Fruit fly (Drosophila melanogaster) whole organism, wandering third instar larva: Measurements from ENCODE around the gene HHEX.

Experiments
- Abd-B ChIP-seq: fragments of >200 bp; optimal IDR thresholded peaks from 2 replicates; lab custom pipeline; 2017; ENCODE audit warnings: missing biosample characterization, missing genetic modification characterization
- CG9705 ChIP-seq: fragments of 200-800 bp; sonication (Bioruptor generic); optimal IDR thresholded peaks from 2 replicates; lab custom pipeline; 2018; ENCODE audit warnings: missing biosample characterization, mild to moderate bottlenecking, missing genetic modification characterization
- CrebA ChIP-seq: fragments of 200-800 bp; sonication (Bioruptor generic); optimal IDR thresholded peaks from 2 replicates; lab custom pipeline; 2016; ENCODE audit warnings: missing biosample characterization, mild to moderate bottlenecking, missing genetic modification characterization, borderline replicate concordance
- Dif ChIP-seq: fragments of 200-275, 200-300 bp; sonication (Bioruptor generic); optimal IDR thresholded peaks from 2 replicates; lab custom pipeline; 2018; ENCODE audit warnings: missing biosample characterization, missing genetic modification characterization; ENCODE audit not compliant: partially characterized antibody
- HLH106 ChIP-seq: fragments of 200-800 bp; optimal IDR thresholded peaks from 3 replicates; lab custom pipeline; 2019; ENCODE audit warnings: missing biosample characterization, mild to moderate bottlenecking, missing genetic modification characterization, moderate library complexity
- Hnf4 ChIP-seq: fragments of 200-800 bp; sonication (Bioruptor generic); optimal IDR thresholded peaks from 2 replicates; lab custom pipeline; 2016; ENCODE audit warnings: missing biosample characterization, mild to moderate bottlenecking, missing genetic modification characterization
- Hr78 ChIP-seq: fragments of >200 bp; optimal IDR thresholded peaks from 2 replicates; lab custom pipeline; 2017; ENCODE audit warnings: missing biosample characterization, missing genetic modification characterization
- Hr83 ChIP-seq: fragments of 200-300 bp; sonication (Bioruptor generic); optimal IDR thresholded peaks from 2 replicates; lab custom pipeline; 2016; ENCODE audit warnings: missing biosample characterization, mild to moderate bottlenecking, missing genetic modification characterization, moderate library complexity; ENCODE audit not compliant: poor library complexity, severe bottlenecking
- Mio ChIP-seq: sonication (Bioruptor generic); optimal IDR thresholded peaks from 2 replicates; lab custom pipeline; 2016; ENCODE audit warnings: missing biosample characterization, missing genetic modification characterization
- Myc ChIP-seq: fragments of >200 bp; optimal IDR thresholded peaks from 2 replicates; lab custom pipeline; 2017
- N ChIP-seq: fragments of >200 bp; optimal IDR thresholded peaks from 2 replicates; lab custom pipeline; 2018; ENCODE audit warnings: missing biosample characterization, missing external identifiers, missing genetic modification characterization
- OdsH ChIP-seq: fragments of 200-800 bp; sonication (Bioruptor generic); optimal IDR thresholded peaks from 2 replicates; lab custom pipeline; 2016; ENCODE audit warnings: missing biosample characterization, mild to moderate bottlenecking, missing genetic modification characterization
- Rel ChIP-seq, 2 experiments: fragments of 200-800 bp; sonication (Bioruptor generic) in 1 of 2; optimal IDR thresholded peaks; 2 replicates in 1 of 2; 3 replicates in 1 of 2; lab custom pipeline; 2016 to 2019; ENCODE audit warnings: mild to moderate bottlenecking in 2 of 2, missing biosample characterization in 2 of 2, missing genetic modification characterization in 2 of 2, moderate library complexity in 1 of 2
- Sp1 ChIP-seq: fragments of 200-800 bp; sonication (Bioruptor generic); optimal IDR thresholded peaks from 3 replicates; lab custom pipeline; 2019; ENCODE audit warnings: missing biosample characterization, mild to moderate bottlenecking, missing genetic modification characterization, moderate library complexity
- brk ChIP-seq: fragments of 200-800 bp; sonication (Bioruptor generic); optimal IDR thresholded peaks from 2 replicates; lab custom pipeline; 2016; ENCODE audit warnings: missing biosample characterization, mild to moderate bottlenecking, missing genetic modification characterization
- dl ChIP-seq, 2 experiments: fragments of 175-275, 200-275 bp in 1 of 2; fragments of 200-275 bp in 1 of 2; sonication (Bioruptor generic); optimal IDR thresholded peaks; lab custom pipeline; 2018; ENCODE audit warnings: mild to moderate bottlenecking in 2 of 2, missing biosample characterization in 2 of 2, missing genetic modification characterization in 2 of 2, moderate library complexity in 2 of 2; ENCODE audit not compliant: partially characterized antibody in 2 of 2, insufficient read depth in 1 of 2
- dmrt93B ChIP-seq: fragments of 200-800 bp; sonication (Bioruptor generic); optimal IDR thresholded peaks from 2 replicates; lab custom pipeline; 2018; ENCODE audit warnings: missing biosample characterization, mild to moderate bottlenecking, missing genetic modification characterization
- dsf ChIP-seq: sonication (Bioruptor generic); optimal IDR thresholded peaks from 2 replicates; lab custom pipeline; 2016; ENCODE audit warnings: missing biosample characterization, missing genetic modification characterization, borderline replicate concordance
- foxo ChIP-seq, 2 experiments: fragments of 200-800 bp; sonication (Bioruptor generic); optimal IDR thresholded peaks; 2 replicates in 1 of 2; 3 replicates in 1 of 2; lab custom pipeline; 2016 to 2017; ENCODE audit warnings: missing biosample characterization in 2 of 2, missing genetic modification characterization in 2 of 2
- fru ChIP-seq: fragments of 200-800 bp; sonication (Bioruptor generic); optimal IDR thresholded peaks from 3 replicates; lab custom pipeline; 2016; ENCODE audit warnings: missing biosample characterization, mild to moderate bottlenecking, missing genetic modification characterization
- psq ChIP-seq: fragments of 200-800 bp; sonication (Bioruptor generic); optimal IDR thresholded peaks from 3 replicates; lab custom pipeline; 2017; ENCODE audit warnings: missing biosample characterization, mild to moderate bottlenecking, missing genetic modification characterization, moderate library complexity
- rgr ChIP-seq: fragments of 200-800 bp; sonication (Bioruptor generic); optimal IDR thresholded peaks from 3 replicates; lab custom pipeline; 2016; ENCODE audit warnings: missing biosample characterization, mild to moderate bottlenecking, missing genetic modification characterization
- sv ChIP-seq: fragments of 200-800 bp; sonication (Bioruptor generic); optimal IDR thresholded peaks from 3 replicates; lab custom pipeline; 2016; ENCODE audit warnings: missing biosample characterization, missing genetic modification characterization
- tai ChIP-seq: sonication (Bioruptor generic); optimal IDR thresholded peaks from 2 replicates; lab custom pipeline; 2016; ENCODE audit warnings: missing biosample characterization, missing genetic modification characterization
- usp ChIP-seq: fragments of >200 bp; optimal IDR thresholded peaks from 2 replicates; lab custom pipeline; 2017; ENCODE audit warnings: missing biosample characterization, missing genetic modification characterization
- woc ChIP-seq: sonication (Bioruptor generic); optimal IDR thresholded peaks from 2 replicates; lab custom pipeline; 2016; ENCODE audit warnings: missing biosample characterization, mild to moderate bottlenecking, missing genetic modification characterization

The HHEX gene

DNA sequence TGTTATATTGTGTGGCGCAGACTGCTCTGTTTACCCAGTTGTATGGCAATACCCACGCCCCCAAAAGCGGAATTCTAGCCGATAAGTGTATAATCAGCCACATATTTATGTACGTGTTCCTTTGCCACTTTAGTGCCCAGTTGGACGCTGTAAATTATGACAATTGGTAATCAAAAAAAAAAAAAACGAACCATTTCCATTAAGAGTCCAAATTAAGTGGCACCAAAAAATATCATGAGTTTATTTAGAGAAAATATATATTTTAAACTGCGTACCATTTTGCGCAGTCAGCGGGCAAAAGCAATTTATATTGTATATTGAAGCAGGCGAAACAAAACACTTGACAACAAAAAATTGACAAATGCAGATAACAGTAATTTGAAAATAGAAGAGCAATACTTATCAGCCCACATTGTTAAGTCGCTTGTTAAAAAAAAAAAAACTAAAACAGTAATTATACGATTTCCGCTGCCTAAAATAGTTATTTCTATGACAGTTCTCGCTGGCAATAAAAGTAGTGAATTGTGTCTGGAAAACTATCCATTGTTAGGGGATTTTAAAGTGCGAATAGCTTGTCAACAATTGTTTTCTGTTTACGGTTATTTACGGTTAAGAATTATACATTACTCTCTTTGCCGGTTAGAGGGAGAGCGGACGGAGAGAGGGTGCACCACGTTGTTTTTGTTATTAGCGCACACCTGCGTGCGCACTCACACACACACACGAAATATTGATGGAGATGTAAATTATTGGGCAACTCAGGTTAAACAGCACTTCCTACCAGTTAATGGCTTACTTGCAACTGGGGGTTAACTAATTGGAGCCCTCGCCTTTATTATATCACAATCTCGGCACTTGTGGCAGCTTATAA is 21.0 kb downstream of the HHEX start:
- TF ChIP-seq Hnf4 (peak; percentile 2), N (GFP tag; lab: Kevin White, UChicago) (no peak), CrebA (GFP tag; lab: Kevin White, UChicago) (peak; percentile 11), brk (GFP tag; lab: Kevin White, UChicago) (peak; percentile 51), dmrt93B (GFP tag; lab: Kevin White, UChicago) (no peak), sv (GFP tag; lab: Kevin White, UChicago) (no peak)

DNA sequence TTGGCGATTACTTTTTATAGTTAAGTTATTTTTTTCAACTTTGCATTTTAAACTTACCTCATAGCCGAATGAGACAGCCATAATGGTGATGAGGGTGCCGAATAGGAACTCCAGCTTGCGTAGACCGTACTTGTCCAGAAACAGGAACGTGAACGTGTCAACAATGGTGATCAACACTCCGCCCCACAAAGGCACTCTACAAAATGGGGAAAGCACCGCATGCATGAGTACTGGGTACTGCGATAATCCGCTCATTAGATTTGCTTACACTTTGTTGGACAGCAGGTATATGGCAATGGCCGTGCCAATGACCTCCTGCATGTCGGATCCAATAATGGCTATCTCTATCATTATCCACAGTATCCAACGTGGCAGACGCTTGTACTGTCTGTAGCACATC is 23.2 kb downstream of the HHEX start:
- TF ChIP-seq Rel (GFP tag; optimal IDR thresholded peaks at IDR 0.05; lab: Kevin White, UChicago) (no peak), Rel (tag; optimal IDR thresholded peaks at IDR 0.05; lab: Kevin White, UChicago) (peak; percentile 94), CrebA (GFP tag; lab: Kevin White, UChicago) (no peak)

DNA sequence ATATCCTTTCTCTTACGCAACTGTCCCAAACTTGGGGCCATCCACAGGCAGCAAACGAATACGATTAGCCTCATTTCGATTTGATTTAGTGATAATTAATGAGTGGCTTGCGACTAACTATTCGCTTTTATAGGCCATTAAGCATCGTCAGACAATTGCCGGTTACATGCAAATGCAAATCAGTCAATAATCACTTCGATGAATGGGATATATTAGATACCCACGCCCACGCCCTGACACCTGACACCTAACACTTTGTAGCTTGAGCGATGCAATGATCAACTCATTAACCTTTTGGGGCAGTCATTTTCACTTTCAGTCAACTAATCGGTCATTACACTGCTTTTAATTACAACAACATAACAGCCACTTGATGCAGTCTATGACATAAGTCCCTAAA is 29.9 kb downstream of the HHEX start, which contains the start of gene Jhbp15:
Jhbp15 (minus strand) TSS at position 101 of the 400 bp plus-strand sequence.
- TF ChIP-seq foxo (GFP tag; optimal IDR thresholded peaks at IDR 0.05; lab: Kevin White, UChicago), result no peak
- no peak for TF ChIP-seq tai (GFP tag; lab: Kevin White, UChicago)
- no peak for TF ChIP-seq Sp1 (GFP tag; lab: Kevin White, UChicago)
- no peak for TF ChIP-seq Hnf4
- no peak for TF ChIP-seq CG9705 (GFP tag; lab: Kevin White, UChicago)
- TF ChIP-seq dsf, result no peak
- TF ChIP-seq dl (GFP tag; optimal IDR thresholded peaks at IDR 0.05; lab: Kevin White, UChicago; ENCODE audit: insufficient read depth in 1 of 2, partially characterized antibody in 2 of 2), result no peak
- no peak for TF ChIP-seq Rel (GFP tag; optimal IDR thresholded peaks at IDR 0.05; lab: Kevin White, UChicago)
- no peak for TF ChIP-seq Rel (tag; optimal IDR thresholded peaks at IDR 0.05; lab: Kevin White, UChicago)
- TF ChIP-seq Myc (lab: Kevin White, UChicago), result no peak
- TF ChIP-seq, all 38 proteins: peak for 0

DNA sequence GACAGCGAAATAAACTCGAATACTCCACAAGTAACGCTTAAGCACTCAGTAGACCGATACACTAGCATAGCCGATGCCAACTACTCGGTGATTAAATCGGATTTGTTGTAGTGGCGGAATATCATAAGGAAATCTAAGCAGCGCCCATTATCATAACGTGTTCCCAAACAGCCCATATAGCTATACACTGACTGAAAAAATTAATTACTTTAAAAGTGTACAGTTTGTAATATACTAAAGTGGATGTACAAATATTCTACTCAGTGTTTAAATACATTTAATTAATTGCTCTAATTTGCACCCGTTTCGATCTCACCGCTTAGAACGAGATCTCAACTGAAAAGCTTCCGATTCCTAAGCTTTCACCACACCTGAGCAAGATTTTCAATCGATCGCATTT is 32.0 kb downstream of the HHEX start, which contains the start of gene CG7079:
CG7079 (minus strand) TSS at position 101 of the 400 bp plus-strand sequence.
- TF ChIP-seq fru (GFP tag; lab: Kevin White, UChicago) (no peak), psq (GFP tag; lab: Kevin White, UChicago) (no peak), usp (GFP tag; lab: Kevin White, UChicago) (no peak), CrebA (GFP tag; lab: Kevin White, UChicago) (no peak), Hnf4 (no peak), sv (GFP tag; lab: Kevin White, UChicago) (no peak), rgr (GFP tag; lab: Kevin White, UChicago) (no peak), Myc (lab: Kevin White, UChicago) (no peak)
- TF ChIP-seq, all 38 proteins: peak for 0

DNA sequence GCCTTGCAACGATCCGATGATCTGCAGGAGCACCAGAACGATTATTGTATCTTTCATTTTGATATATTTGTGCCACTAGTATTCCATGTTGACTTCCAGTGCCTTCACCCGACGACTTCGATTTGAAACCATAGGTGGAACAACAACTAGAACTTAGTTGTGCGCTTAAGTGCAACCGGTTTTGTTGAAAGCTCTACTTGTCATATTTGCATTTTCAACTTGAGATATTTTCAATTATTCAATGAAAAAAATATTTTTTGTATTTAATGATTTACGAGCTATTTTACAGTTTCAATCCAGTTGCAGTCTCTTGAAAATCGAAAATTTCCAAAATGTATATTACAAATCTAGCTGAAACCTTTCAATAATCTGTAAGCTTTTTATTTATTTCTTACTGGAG is 33.8 kb downstream of the HHEX start, which contains the start of gene CG31207:
CG31207 (minus strand) TSS at position 101 of the 400 bp plus-strand sequence.
- no peak for TF ChIP-seq Hr83 (GFP tag; lab: Kevin White, UChicago)
- no peak for TF ChIP-seq CG9705 (GFP tag; lab: Kevin White, UChicago)
- TF ChIP-seq woc, result no peak
- TF ChIP-seq Dif, result no peak
- no peak for TF ChIP-seq Hr78 (GFP tag; lab: Kevin White, UChicago)
- TF ChIP-seq Abd-B (GFP tag; lab: Kevin White, UChicago), result no peak
- no peak for TF ChIP-seq rgr (GFP tag; lab: Kevin White, UChicago)
- no peak for TF ChIP-seq fru (GFP tag; lab: Kevin White, UChicago)
- no peak for TF ChIP-seq Rel (GFP tag; optimal IDR thresholded peaks at IDR 0.05; lab: Kevin White, UChicago)
- TF ChIP-seq Rel (tag; optimal IDR thresholded peaks at IDR 0.05; lab: Kevin White, UChicago), result no peak
- no peak for TF ChIP-seq OdsH (GFP tag; lab: Kevin White, UChicago)
- TF ChIP-seq Mio, result no peak
- no peak for TF ChIP-seq usp (GFP tag; lab: Kevin White, UChicago)
- no peak for TF ChIP-seq foxo (GFP tag; optimal IDR thresholded peaks at IDR 0.05; lab: Kevin White, UChicago)
- TF ChIP-seq HLH106 (tag; lab: Kevin White, UChicago), result no peak
- TF ChIP-seq dl (GFP tag; optimal IDR thresholded peaks at IDR 0.05; lab: Kevin White, UChicago; ENCODE audit: insufficient read depth in 1 of 2, partially characterized antibody in 2 of 2), result no peak
- no peak for TF ChIP-seq CrebA (GFP tag; lab: Kevin White, UChicago)
